Worm (Caenorhabditis elegans): ENCODE results near the gene set-21.
A peak's percentile ranks its signal among the peaks of the same experiment; 100 is the strongest.

set-21 gene

ce11 chrIV:4389427-4389826 lies 1.2 kb upstream of the set-21 start:
- TF ChIP-seq set-16 (GFP tag; IDR thresholded peaks at IDR 0.05) (peak; percentile 91), F44E2.7 (GFP tag; IDR thresholded peaks at IDR 0.05) (0 out of 2 replicates have a peak, but pooled peaks have one; percentile 3)

- TF ChIP-seq F49E8.2 (tag; optimal IDR thresholded peaks at IDR 0.05; ENCODE audit: borderline replicate concordance), result peak; percentile 74
- peak; percentile 73 for TF ChIP-seq lin-38 (GFP tag; IDR thresholded peaks at IDR 0.05)
- no peak for TF ChIP-seq nhr-42 (GFP tag; IDR thresholded peaks at IDR 0.05)
- TF ChIP-seq snpc-1.2 (GFP tag; IDR thresholded peaks at IDR 0.05), result peak; percentile 66; the same call in 1 of the 2 replicates
- TF ChIP-seq hmg-1.1 (GFP tag; IDR thresholded peaks at IDR 0.05), result no peak
- TF ChIP-seq Y48G9A.11 (GFP tag; IDR thresholded peaks at IDR 0.05), result peak; percentile 53; the same call in 1 of the 2 replicates
- TF ChIP-seq nhr-11 (tag; optimal IDR thresholded peaks at IDR 0.05), result no peak
- TF ChIP-seq rbr-2 (tag; optimal IDR thresholded peaks at IDR 0.05), result no peak
- TF ChIP-seq unc-130 (GFP tag; optimal IDR thresholded peaks at IDR 0.05), result peak; percentile 22
- no peak for TF ChIP-seq Y105C5A.15 (GFP tag; IDR thresholded peaks at IDR 0.05)
Measured at ce11 chrIV:4393488-4393887, 2.8 kb downstream of the set-21 start.

ce11 chrIV:4393942-4394460 lies 3.4 kb downstream of the set-21 start, which contains the start of gene ell-1:
Gene ell-1, plus strand, starts transcription at chrIV:4394410.
- TF ChIP-seq mes-2 (tag; optimal IDR thresholded peaks at IDR 0.05; ENCODE audit: poor library complexity, severe bottlenecking) (peak; percentile 1), lim-7 (GFP tag; IDR thresholded peaks at IDR 0.05) (no peak), set-16 (GFP tag; IDR thresholded peaks at IDR 0.05) (peak; percentile 30; the same call in 1 of the 2 replicates), dmd-6 (GFP tag; IDR thresholded peaks at IDR 0.05) (peak; percentile 65), unc-62 (GFP tag; optimal IDR thresholded peaks at IDR 0.05 in 1 of 2) (peak in 1 of 2 experiments; percentile 88), unc-62 (tag; optimal IDR thresholded peaks at IDR 0.05) (no peak), hlh-11 (tag; optimal IDR thresholded peaks at IDR 0.05) (peak; percentile 16), madf-9 (GFP tag; conservative IDR thresholded peaks at IDR 0.05) (no peak), aly-2 (tag; optimal IDR thresholded peaks at IDR 0.05) (no peak)

- peak; percentile 91 for TF ChIP-seq aha-1 (tag)
- TF ChIP-seq zag-1 (tag; optimal IDR thresholded peaks at IDR 0.05), result no peak
- no peak for TF ChIP-seq ZK546.5 (tag; optimal IDR thresholded peaks at IDR 0.05)
- no peak for TF ChIP-seq duxl-1 (tag; optimal IDR thresholded peaks at IDR 0.05; ENCODE audit: poor library complexity)
- no peak for TF ChIP-seq spr-1 (tag; optimal IDR thresholded peaks at IDR 0.05)
Measured at ce11 chrIV:4395555-4395954, 4.9 kb downstream of the set-21 start.

ce11 chrIV:4396052-4396821 lies 5.6 kb downstream of the set-21 start:
- TF ChIP-seq lin-29 (GFP tag; IDR thresholded peaks at IDR 0.05) (no peak), dpl-1 (GFP tag; optimal IDR thresholded peaks at IDR 0.05) (no peak), snpc-1.2 (GFP tag; IDR thresholded peaks at IDR 0.05) (no peak), ZK337.2 (GFP tag; IDR thresholded peaks at IDR 0.05) (no peak), zip-2 (tag; optimal IDR thresholded peaks at IDR 0.05) (no peak), snpc-4 (tag; optimal IDR thresholded peaks at IDR 0.05) (no peak), nhr-111 (GFP tag; optimal IDR thresholded peaks at IDR 0.05) (no peak), unc-130 (GFP tag; optimal IDR thresholded peaks at IDR 0.05) (no peak), mep-1 (tag; optimal IDR thresholded peaks at IDR 0.05) (peak; percentile 4), dmd-6 (GFP tag; IDR thresholded peaks at IDR 0.05) (no peak), aha-1 (tag) (peak; percentile 92), ceh-82 (tag; optimal IDR thresholded peaks at IDR 0.05) (no peak), fos-1 (tag; optimal IDR thresholded peaks at IDR 0.05) (no peak), mxl-3 (GFP tag; optimal IDR thresholded peaks at IDR 0.05) (peak; percentile 43), daf-8 (GFP tag; IDR thresholded peaks at IDR 0.05) (no peak), ZK546.5 (tag; optimal IDR thresholded peaks at IDR 0.05) (no peak), nhr-237 (tag; optimal IDR thresholded peaks at IDR 0.05) (no peak), ztf-7 (tag; optimal IDR thresholded peaks at IDR 0.05) (no peak), nhr-11 (tag; optimal IDR thresholded peaks at IDR 0.05) (no peak), nhr-28 (tag; optimal IDR thresholded peaks at IDR 0.05) (peak; percentile 70), mdl-1 (tag; optimal IDR thresholded peaks at IDR 0.05) (peak in 1 of 2 experiments; percentile 15), madf-5 (GFP tag; IDR thresholded peaks at IDR 0.05) (no peak), F44E2.7 (GFP tag; IDR thresholded peaks at IDR 0.05) (no peak), unc-62 (GFP tag; optimal IDR thresholded peaks at IDR 0.05 in 1 of 2) (peak in 1 of 2 experiments; percentile 17), unc-62 (tag; optimal IDR thresholded peaks at IDR 0.05) (no peak), nhr-48 (tag; optimal IDR thresholded peaks at IDR 0.05) (no peak), hlh-11 (tag; optimal IDR thresholded peaks at IDR 0.05) (peak; percentile 57)
